ENCODE assay signal across 2 fruit fly cellular contexts in genomic region chr2L:2806190-2806763, dm6.
TF ChIP-seq lines count a peak whose summit lies in the region.

No protein-coding gene starts in this region.

TF ChIP-seq in whole organism, embryonic, 481 proteins besides CTCF, POLR2A, EP300 and RAD21 (continued from another document):
- TF ChIP-seq oc (tag; optimal IDR thresholded peaks at IDR 0.05; lab: Kevin White, UChicago) (no peak), repo (GFP tag; optimal IDR thresholded peaks at IDR 0.05; lab: Kevin White, UChicago) (no peak), HLH3B (GFP tag; IDR thresholded peaks at IDR 0.05; lab: Robert Waterston, UW) (no peak), Ptx1 (GFP tag; IDR thresholded peaks at IDR 0.05; lab: Robert Waterston, UW) (no peak), gsb-n (tag; optimal IDR thresholded peaks at IDR 0.05; lab: Kevin White, UChicago) (no peak), Dip2 (GFP tag; IDR thresholded peaks at IDR 0.05; lab: Robert Waterston, UW) (no peak), gfzf (GFP tag; optimal IDR thresholded peaks at IDR 0.05; lab: Kevin White, UChicago) (no peak), C15 (GFP tag; IDR thresholded peaks at IDR 0.05; lab: Robert Waterston, UW) (no peak), zen2 (GFP tag; IDR thresholded peaks at IDR 0.05; lab: Robert Waterston, UW; ENCODE audit: partially characterized antibody) (no peak), gro (GFP tag; optimal IDR thresholded peaks at IDR 0.05; lab: Kevin White, UChicago) (no peak), CG7357 (GFP tag; IDR thresholded peaks at IDR 0.05; lab: Robert Waterston, UW) (no peak), crol (GFP tag; IDR thresholded peaks at IDR 0.05; lab: Robert Waterston, UW) (peak; percentile 39; the same call in 1 of the 2 replicates), CG3726 (GFP tag; IDR thresholded peaks at IDR 0.05; lab: Robert Waterston, UW) (no peak), CG11695 (GFP tag; IDR thresholded peaks at IDR 0.05; lab: Robert Waterston, UW) (no peak), vvl (GFP tag; IDR thresholded peaks at IDR 0.05; lab: Robert Waterston, UW) (no peak), CG12155 (GFP tag; optimal IDR thresholded peaks at IDR 0.05; lab: Kevin White, UChicago) (no peak), CG7987 (GFP tag; optimal IDR thresholded peaks at IDR 0.05; lab: Kevin White, UChicago) (peak; percentile 87), nom (GFP tag; optimal IDR thresholded peaks at IDR 0.05; lab: Kevin White, UChicago) (peak; percentile 96), pita (GFP tag; optimal IDR thresholded peaks at IDR 0.05; lab: Kevin White, UChicago) (no peak), lmd (GFP tag; IDR thresholded peaks at IDR 0.05; lab: Robert Waterston, UW) (no peak), CG15479 (GFP tag; optimal IDR thresholded peaks at IDR 0.05; lab: Kevin White, UChicago) (no peak), CG11560 (tag; IDR thresholded peaks at IDR 0.05; lab: Robert Waterston, UW) (0 out of 3 replicates have a peak, but pooled peaks have one; percentile 26), sc (optimal IDR thresholded peaks at IDR 0.05; lab: Kevin White, UChicago) (no peak), sc (GFP tag; optimal IDR thresholded peaks at IDR 0.05; lab: Kevin White, UChicago) (no peak), BtbVII (GFP tag; optimal IDR thresholded peaks at IDR 0.05; lab: Kevin White, UChicago) (peak; percentile 13), odd (GFP tag; optimal IDR thresholded peaks at IDR 0.05; lab: Kevin White, UChicago) (no peak), fd102C (GFP tag; optimal IDR thresholded peaks at IDR 0.05; lab: Kevin White, UChicago) (no peak), CG17186 (GFP tag; optimal IDR thresholded peaks at IDR 0.05; lab: Kevin White, UChicago) (no peak), CG3995 (GFP tag; optimal IDR thresholded peaks at IDR 0.05; lab: Kevin White, UChicago) (no peak), CG5953 (GFP tag; IDR thresholded peaks at IDR 0.05; lab: Robert Waterston, UW) (no peak), hkb (optimal IDR thresholded peaks at IDR 0.05; lab: Kevin White, UChicago) (no peak), hkb (GFP tag; IDR thresholded peaks at IDR 0.05; lab: Robert Waterston, UW) (no peak), tio (GFP tag; optimal IDR thresholded peaks at IDR 0.05; lab: Kevin White, UChicago) (no peak), gt (GFP tag; IDR thresholded peaks at IDR 0.05; lab: Robert Waterston, UW) (no peak), wek (GFP tag; optimal IDR thresholded peaks at IDR 0.05; lab: Kevin White, UChicago) (no peak), usp (GFP tag; optimal IDR thresholded peaks at IDR 0.05; lab: Kevin White, UChicago) (no peak), ranshi (GFP tag; IDR thresholded peaks at IDR 0.05; lab: Robert Waterston, UW) (no peak), CG2129 (GFP tag; IDR thresholded peaks at IDR 0.05; lab: Robert Waterston, UW; ENCODE audit: partially characterized antibody) (no peak), cwo (GFP tag; optimal IDR thresholded peaks at IDR 0.05; lab: Kevin White, UChicago) (peak; percentile 38)

TF ChIP-seq in whole organism, prepupa, 60 proteins besides CTCF, POLR2A, EP300 and RAD21 (continued from another document):
- TF ChIP-seq fkh (GFP tag; optimal IDR thresholded peaks at IDR 0.05; lab: Kevin White, UChicago) (no peak), Ets96B (tag; optimal IDR thresholded peaks at IDR 0.05; lab: Kevin White, UChicago) (peak; percentile 32), achi (GFP tag; optimal IDR thresholded peaks at IDR 0.05; lab: Kevin White, UChicago) (peak; percentile 20), salr (GFP tag; optimal IDR thresholded peaks at IDR 0.05; lab: Kevin White, UChicago) (no peak), ss (GFP tag; optimal IDR thresholded peaks at IDR 0.05; lab: Kevin White, UChicago) (peak; percentile 90 to 91), CG9139 (GFP tag; optimal IDR thresholded peaks at IDR 0.05; lab: Kevin White, UChicago) (peak; percentile 87), cyc (GFP tag; optimal IDR thresholded peaks at IDR 0.05; lab: Kevin White, UChicago) (no peak), CG10669 (GFP tag; optimal IDR thresholded peaks at IDR 0.05; lab: Kevin White, UChicago) (peak; percentile 43), CG6854 (GFP tag; optimal IDR thresholded peaks at IDR 0.05; lab: Kevin White, UChicago) (peak; percentile 70), CG6276 (GFP tag; optimal IDR thresholded peaks at IDR 0.05; lab: Kevin White, UChicago) (peak; percentile 64), Gug (GFP tag; IDR thresholded peaks at IDR 0.05; lab: Robert Waterston, UW) (no peak), Eip75B (GFP tag; optimal IDR thresholded peaks at IDR 0.05; lab: Kevin White, UChicago) (peak; percentile 19), net (GFP tag; optimal IDR thresholded peaks at IDR 0.05; lab: Kevin White, UChicago) (peak; percentile 72), acj6 (GFP tag; optimal IDR thresholded peaks at IDR 0.05; lab: Kevin White, UChicago) (peak; percentile 15), spab (GFP tag; optimal IDR thresholded peaks at IDR 0.05; lab: Kevin White, UChicago) (peak; percentile 68), CG15336 (GFP tag; IDR thresholded peaks at IDR 0.05; lab: Robert Waterston, UW) (no peak), CG6792 (GFP tag; optimal IDR thresholded peaks at IDR 0.05; lab: Kevin White, UChicago) (no peak), CG34406 (GFP tag; optimal IDR thresholded peaks at IDR 0.05; lab: Kevin White, UChicago) (no peak), CG8632 (GFP tag; optimal IDR thresholded peaks at IDR 0.05; lab: Kevin White, UChicago) (no peak), Sox14 (GFP tag; optimal IDR thresholded peaks at IDR 0.05; lab: Kevin White, UChicago) (peak; percentile 21), CG11902 (GFP tag; optimal IDR thresholded peaks at IDR 0.05; lab: Kevin White, UChicago) (no peak), CG11762 (GFP tag; optimal IDR thresholded peaks at IDR 0.05; lab: Kevin White, UChicago; ENCODE audit: insufficient read depth) (no peak), Hr38 (GFP tag; optimal IDR thresholded peaks at IDR 0.05; lab: Kevin White, UChicago) (no peak), OdsH (GFP tag; optimal IDR thresholded peaks at IDR 0.05; lab: Kevin White, UChicago) (no peak), Lpt (GFP tag; optimal IDR thresholded peaks at IDR 0.05; lab: Kevin White, UChicago) (peak; percentile 35), Sox15 (GFP tag; optimal IDR thresholded peaks at IDR 0.05; lab: Kevin White, UChicago) (no peak), CG11294 (GFP tag; IDR thresholded peaks at IDR 0.05; lab: Robert Waterston, UW) (no peak), esn (GFP tag; optimal IDR thresholded peaks at IDR 0.05; lab: Kevin White, UChicago) (no peak), Hr4 (GFP tag; optimal IDR thresholded peaks at IDR 0.05; lab: Kevin White, UChicago) (no peak), CG16779 (tag; optimal IDR thresholded peaks at IDR 0.05; lab: Kevin White, UChicago) (peak; percentile 61)
